Fruit fly (Drosophila melanogaster) whole organism, embryonic: ENCODE data around the gene nAChRalpha5.

Experiments
- Ada2b ChIP-seq: fragments of 200-800 bp; sonication (Bioruptor generic); IDR thresholded peaks from 2 replicates; pipeline ENCODE4 v1.3.6; 2022; ENCODE audit warnings: missing biosample characterization, missing genetic modification characterization
- Asciz ChIP-seq: fragments of 200-800 bp; sonication (Bioruptor generic); optimal IDR thresholded peaks from 2 replicates; lab custom pipeline; 2017; ENCODE audit warnings: missing biosample characterization, mild to moderate bottlenecking, missing genetic modification characterization, missing genetic modification reagents
- Atf-2 ChIP-seq: fragments of 200-800 bp; sonication (Bioruptor generic); optimal IDR thresholded peaks from 2 replicates; lab custom pipeline; 2016; ENCODE audit warnings: missing biosample characterization, missing genetic modification characterization
- Blimp-1 ChIP-seq: fragments of 200-800 bp; sonication (Bioruptor generic); optimal IDR thresholded peaks from 3 replicates; lab custom pipeline; 2018; ENCODE audit warnings: missing biosample characterization, missing genetic modification characterization, mild to moderate bottlenecking, moderate library complexity, missing genetic modification reagents
- CG10654 ChIP-seq: fragments of 200-800 bp; sonication (Bioruptor generic); optimal IDR thresholded peaks from 2 replicates; lab custom pipeline; 2016; ENCODE audit warnings: missing biosample characterization, missing genetic modification characterization
- CG11085 ChIP-seq: fragments of 200-800 bp; sonication (Bioruptor generic); IDR thresholded peaks from 2 replicates; pipeline ENCODE4 v1.3.6; 2022; ENCODE audit warnings: missing biosample characterization, missing genetic modification characterization
- CG11398 ChIP-seq: fragments of 200-800 bp; sonication (Bioruptor generic); optimal IDR thresholded peaks from 2 replicates; lab custom pipeline; 2016; ENCODE audit warnings: missing biosample characterization, missing genetic modification characterization
- CG11696 ChIP-seq: fragments of 200-800 bp; sonication (Bioruptor generic); IDR thresholded peaks from 2 replicates; pipeline ENCODE4 v1.3.6; 2022; ENCODE audit warnings: missing biosample characterization, missing genetic modification characterization
- CG12155 ChIP-seq: fragments of 200-800 bp; sonication (Bioruptor generic); optimal IDR thresholded peaks from 3 replicates; lab custom pipeline; 2016; ENCODE audit warnings: missing biosample characterization, missing genetic modification characterization
- CG12236 ChIP-seq: fragments of 200-800 bp; sonication (Bioruptor generic); optimal IDR thresholded peaks from 2 replicates; lab custom pipeline; 2016; ENCODE audit warnings: missing biosample characterization, missing genetic modification characterization
- CG14014 ChIP-seq: fragments of 200-800 bp; sonication (Bioruptor generic); IDR thresholded peaks from 2 replicates; pipeline ENCODE4 v1.3.6; 2022; ENCODE audit warnings: missing biosample characterization, missing genetic modification characterization
- CG1602 ChIP-seq: fragments of 200-800 bp; sonication (Bioruptor generic); optimal IDR thresholded peaks from 3 replicates; lab custom pipeline; 2016; ENCODE audit warnings: missing biosample characterization, missing genetic modification characterization
- CG1832 ChIP-seq: fragments of 200-800 bp; sonication (Bioruptor generic); optimal IDR thresholded peaks from 2 replicates; lab custom pipeline; 2017; ENCODE audit warnings: missing biosample characterization, mild to moderate bottlenecking, missing genetic modification characterization, inconsistent platforms
- CG2678 ChIP-seq: fragments of 200-800 bp; sonication (Bioruptor generic); optimal IDR thresholded peaks from 3 replicates; lab custom pipeline; 2019; ENCODE audit warnings: missing biosample characterization, mild to moderate bottlenecking, missing genetic modification characterization, moderate library complexity
- CG31224 ChIP-seq: fragments of 200-800 bp; sonication (Bioruptor generic); IDR thresholded peaks from 2 replicates; pipeline ENCODE4 v1.3.6; 2022; ENCODE audit warnings: missing biosample characterization, missing genetic modification characterization
- CG3838 ChIP-seq: fragments of 200-800 bp; sonication (Bioruptor generic); optimal IDR thresholded peaks from 3 replicates; lab custom pipeline; 2016; ENCODE audit warnings: missing biosample characterization, missing genetic modification characterization
- CG4404 ChIP-seq: fragments of 200-800 bp; sonication (Bioruptor generic); IDR thresholded peaks from 2 replicates; pipeline ENCODE4 v1.3.6; 2022; ENCODE audit warnings: missing biosample characterization, missing genetic modification characterization
- CG4820 ChIP-seq: fragments of 200-800 bp; sonication (Bioruptor generic); optimal IDR thresholded peaks from 3 replicates; lab custom pipeline; 2016; ENCODE audit warnings: missing biosample characterization, missing genetic modification characterization
- CG4854 ChIP-seq: fragments of 200-800 bp; sonication (Bioruptor generic); optimal IDR thresholded peaks from 2 replicates; lab custom pipeline; 2016; ENCODE audit warnings: missing biosample characterization, missing genetic modification characterization, inconsistent platforms
- CG8290 ChIP-seq, 3 experiments: fragments of 200-800 bp; sonication (Bioruptor generic); optimal IDR thresholded peaks; 2 replicates each; lab custom pipeline; 2016 to 2019; ENCODE audit warnings: missing biosample characterization in 3 of 3, missing genetic modification characterization in 3 of 3, mild to moderate bottlenecking in 2 of 3, moderate library complexity in 1 of 3
- CG9817 ChIP-seq: fragments of 200-800 bp; sonication (Bioruptor generic); optimal IDR thresholded peaks from 2 replicates; lab custom pipeline; 2018; ENCODE audit warnings: missing biosample characterization, mild to moderate bottlenecking, missing genetic modification characterization, moderate library complexity
- CrebB ChIP-seq: fragments of 200-800 bp; sonication (Bioruptor generic); optimal IDR thresholded peaks from 3 replicates; lab custom pipeline; 2018; ENCODE audit warnings: missing biosample characterization, mild to moderate bottlenecking, missing genetic modification characterization
- Dad ChIP-seq: fragments of 200-800 bp; sonication (Bioruptor generic); optimal IDR thresholded peaks from 3 replicates; lab custom pipeline; 2016; ENCODE audit warnings: missing biosample characterization, missing genetic modification characterization
- Drgx ChIP-seq: fragments of 200-800 bp; sonication (Bioruptor generic); IDR thresholded peaks from 2 replicates; pipeline ENCODE4 v1.3.6; 2022; ENCODE audit warnings: missing biosample characterization, missing genetic modification characterization
- Eip74EF ChIP-seq, 2 experiments: fragments of 200-800 bp in 1 of 2; fragments of >200 bp in 1 of 2; sonication (Bioruptor generic) in 1 of 2; optimal IDR thresholded peaks; 2 replicates each; lab custom pipeline; 2017 to 2019; ENCODE audit warnings: missing biosample characterization in 2 of 2, missing genetic modification characterization in 2 of 2, mild to moderate bottlenecking in 1 of 2, moderate library complexity in 1 of 2
- Elba2 ChIP-seq: fragments of 200-800 bp; sonication (Bioruptor generic); optimal IDR thresholded peaks from 3 replicates; lab custom pipeline; 2016; ENCODE audit warnings: missing biosample characterization, missing genetic modification characterization
- HLHmδ ChIP-seq: fragments of 200-800 bp; sonication (Bioruptor generic); optimal IDR thresholded peaks from 2 replicates; lab custom pipeline; 2018; ENCODE audit warnings: missing biosample characterization, mild to moderate bottlenecking, missing genetic modification characterization, moderate library complexity
- Hmr ChIP-seq: fragments of 200-800 bp; sonication (Bioruptor generic); optimal IDR thresholded peaks from 3 replicates; lab custom pipeline; 2017; ENCODE audit warnings: mild to moderate bottlenecking, missing biosample characterization, missing genetic modification reagents, missing genetic modification characterization
- Hr78 ChIP-seq, 2 experiments: fragments of 200-800 bp in 1 of 2; fragments of >200 bp in 1 of 2; sonication (Bioruptor generic) in 1 of 2; optimal IDR thresholded peaks; 2 replicates each; lab custom pipeline; 2017 to 2019; ENCODE audit warnings: missing biosample characterization in 2 of 2, missing genetic modification characterization in 2 of 2, mild to moderate bottlenecking in 1 of 2, moderate library complexity in 1 of 2
- Mrtf ChIP-seq: fragments of 200-800 bp; sonication (Bioruptor generic); IDR thresholded peaks from 3 replicates; pipeline ENCODE4 v1.3.6; 2022; ENCODE audit warnings: missing biosample characterization, missing genetic modification characterization
- Pdp1 ChIP-seq, 2 experiments: fragments of 200-800 bp; sonication (Bioruptor generic); optimal IDR thresholded peaks; 3 replicates each; lab custom pipeline; 2016; ENCODE audit warnings: missing biosample characterization in 2 of 2, missing genetic modification characterization in 2 of 2, mild to moderate bottlenecking in 1 of 2, moderate library complexity in 1 of 2
- TFAM ChIP-seq: fragments of 200-800 bp; sonication (Bioruptor generic); optimal IDR thresholded peaks from 2 replicates; lab custom pipeline; 2017; ENCODE audit warnings: missing biosample characterization, missing genetic modification characterization, inconsistent platforms
- Taf1 ChIP-seq: fragments of 200-800 bp; sonication (Bioruptor generic); IDR thresholded peaks from 2 replicates; pipeline ENCODE4 v1.3.6; 2022; ENCODE audit warnings: missing biosample characterization, missing genetic modification characterization
- ase ChIP-seq: fragments of 200-800 bp; sonication (Bioruptor generic); IDR thresholded peaks from 3 replicates; pipeline ENCODE4 v1.3.6; 2022; ENCODE audit warnings: missing biosample characterization, missing genetic modification characterization
- bcd ChIP-seq: fragments of 200-800 bp; sonication (Bioruptor generic); optimal IDR thresholded peaks from 2 replicates; lab custom pipeline; 2017; ENCODE audit warnings: missing biosample characterization, mild to moderate bottlenecking, missing genetic modification characterization
- corto ChIP-seq: fragments of 200-800 bp; sonication (Bioruptor generic); optimal IDR thresholded peaks from 2 replicates; lab custom pipeline; 2016; ENCODE audit warnings: missing biosample characterization, mild to moderate bottlenecking, missing genetic modification characterization, moderate library complexity
- disco-r ChIP-seq: fragments of 200-800 bp; sonication (Bioruptor generic); optimal IDR thresholded peaks from 2 replicates; lab custom pipeline; 2016; ENCODE audit warnings: missing biosample characterization, missing genetic modification characterization
- eve ChIP-seq, 2 experiments: fragments of >200 bp; optimal IDR thresholded peaks; 2 replicates each; lab custom pipeline; 2017; ENCODE audit warnings: missing biosample characterization in 2 of 2, missing genetic modification characterization in 2 of 2
- fru ChIP-seq: fragments of >200 bp; optimal IDR thresholded peaks from 2 replicates; lab custom pipeline; 2017
- jing ChIP-seq: fragments of 200-800 bp; sonication (Bioruptor generic); optimal IDR thresholded peaks from 2 replicates; lab custom pipeline; 2018; ENCODE audit warnings: missing biosample characterization, mild to moderate bottlenecking, missing genetic modification characterization
- kay ChIP-seq: fragments of 200-800 bp; sonication (Bioruptor generic); optimal IDR thresholded peaks from 2 replicates; lab custom pipeline; 2016; ENCODE audit warnings: missing biosample characterization, missing genetic modification characterization
- kni ChIP-seq: fragments of 200-800 bp; sonication (Bioruptor generic); optimal IDR thresholded peaks from 3 replicates; lab custom pipeline; 2017; ENCODE audit warnings: mild to moderate bottlenecking, missing biosample characterization, missing genetic modification reagents, missing genetic modification characterization
- lmd ChIP-seq: fragments of 200-800 bp; sonication (Bioruptor generic); IDR thresholded peaks from 2 replicates; pipeline ENCODE4 v1.3.6; 2022; ENCODE audit warnings: missing biosample characterization, missing genetic modification characterization
- pb ChIP-seq: fragments of 200-800 bp; sonication (Bioruptor generic); optimal IDR thresholded peaks from 3 replicates; lab custom pipeline; 2016; ENCODE audit warnings: missing biosample characterization, missing genetic modification characterization
- phol ChIP-seq: fragments of 200-800 bp; sonication (Bioruptor generic); optimal IDR thresholded peaks from 3 replicates; lab custom pipeline; 2018; ENCODE audit warnings: missing biosample characterization, mild to moderate bottlenecking, missing genetic modification characterization, moderate library complexity
- pita ChIP-seq: fragments of 200-800 bp; sonication (Bioruptor generic); optimal IDR thresholded peaks from 2 replicates; lab custom pipeline; 2017; ENCODE audit warnings: missing biosample characterization, mild to moderate bottlenecking, missing genetic modification characterization
- psq ChIP-seq: fragments of 200-800 bp; sonication (Bioruptor generic); optimal IDR thresholded peaks from 2 replicates; lab custom pipeline; 2017; ENCODE audit warnings: missing biosample characterization, missing genetic modification characterization
- sc ChIP-seq, 3 experiments: fragments of >200 bp in 2 of 3; fragments of 200-800 bp in 1 of 3; sonication (Bioruptor generic) in 1 of 3; optimal IDR thresholded peaks; 2 replicates in 2 of 3; 3 replicates in 1 of 3; lab custom pipeline; 2017; ENCODE audit warnings: mild to moderate bottlenecking in 1 of 3, missing biosample characterization in 1 of 3, missing genetic modification characterization in 1 of 3, missing genetic modification reagents in 1 of 3
- sim ChIP-seq: fragments of 200-800 bp; sonication (Bioruptor generic); IDR thresholded peaks from 2 replicates; pipeline ENCODE4 v1.3.6; 2022; ENCODE audit warnings: missing biosample characterization, missing genetic modification characterization
- sisA ChIP-seq: fragments of 200-800 bp; sonication (Bioruptor generic); IDR thresholded peaks from 2 replicates; pipeline ENCODE4 v1.3.6; 2022; ENCODE audit warnings: missing biosample characterization, missing genetic modification characterization
- z ChIP-seq: fragments of 200-800 bp; sonication (Bioruptor generic); IDR thresholded peaks from 3 replicates; pipeline ENCODE4 v1.3.6; 2022; ENCODE audit warnings: missing biosample characterization, missing genetic modification characterization

The nAChRalpha5 gene

dm6 chr2L:14021646-14022129 is 18.3 kb upstream of the nAChRalpha5 start (continued):
- no peak for TF ChIP-seq Blimp-1 (GFP tag; lab: Kevin White, UChicago)
- TF ChIP-seq pb = peak; percentile 43
- TF ChIP-seq kni (GFP tag; lab: Kevin White, UChicago) = peak; percentile 100
- no peak for TF ChIP-seq CG11398 (GFP tag; lab: Kevin White, UChicago)
- no peak for TF ChIP-seq kay (GFP tag; lab: Kevin White, UChicago)
- TF ChIP-seq CG3838 (GFP tag; lab: Kevin White, UChicago) = no peak
- no peak for TF ChIP-seq jing (GFP tag; lab: Kevin White, UChicago)
- TF ChIP-seq CG1602 (GFP tag; lab: Kevin White, UChicago) = no peak
- TF ChIP-seq Elba2 (GFP tag; lab: Kevin White, UChicago) = no peak
- no peak for TF ChIP-seq Hr78 (GFP tag; optimal IDR thresholded peaks at IDR 0.05; lab: Kevin White, UChicago)
- no peak for TF ChIP-seq phol
- TF ChIP-seq CG4820 (GFP tag; lab: Kevin White, UChicago) = no peak
- no peak for TF ChIP-seq eve (GFP tag; optimal IDR thresholded peaks at IDR 0.05; lab: Kevin White, UChicago)
- 0 out of 3 replicates have a peak, but pooled peaks have one; percentile 48 for TF ChIP-seq z (GFP tag; lab: Robert Waterston, UW)
- TF ChIP-seq sc (optimal IDR thresholded peaks at IDR 0.05; lab: Kevin White, UChicago) = no peak
- no peak for TF ChIP-seq sc (GFP tag; optimal IDR thresholded peaks at IDR 0.05; lab: Kevin White, UChicago)
- peak; percentile 94 for TF ChIP-seq HLHmδ (GFP tag; lab: Kevin White, UChicago)
- TF ChIP-seq CG11085 (GFP tag; lab: Robert Waterston, UW) = no peak
- TF ChIP-seq CG12155 (GFP tag; lab: Kevin White, UChicago) = no peak
- TF ChIP-seq TFAM = no peak
- TF ChIP-seq lmd (GFP tag; lab: Robert Waterston, UW) = no peak
- TF ChIP-seq CG8290 (GFP tag; optimal IDR thresholded peaks at IDR 0.05; lab: Kevin White, UChicago) = no peak
- peak in 1 of 2 experiments; percentile 84 for TF ChIP-seq CG8290 (tag; optimal IDR thresholded peaks at IDR 0.05; lab: Kevin White, UChicago)
- no peak for TF ChIP-seq Drgx (GFP tag; lab: Robert Waterston, UW)
- TF ChIP-seq Atf-2 (GFP tag; lab: Kevin White, UChicago) = no peak
- TF ChIP-seq Mrtf (GFP tag; lab: Robert Waterston, UW) = no peak
- TF ChIP-seq CG4854 = no peak
- no peak for TF ChIP-seq Eip74EF (GFP tag; optimal IDR thresholded peaks at IDR 0.05; lab: Kevin White, UChicago)
- peak; percentile 8 for TF ChIP-seq Dad (GFP tag; lab: Kevin White, UChicago)
- TF ChIP-seq CG11696 (GFP tag; lab: Robert Waterston, UW) = no peak
- no peak for TF ChIP-seq CG4404 (GFP tag; lab: Robert Waterston, UW)
- no peak for TF ChIP-seq CG10654 (GFP tag; lab: Kevin White, UChicago)
- TF ChIP-seq CrebB (tag; lab: Kevin White, UChicago) = no peak
- peak; percentile 100 for TF ChIP-seq CG31224 (GFP tag; lab: Robert Waterston, UW)
- no peak for TF ChIP-seq sisA (GFP tag; lab: Robert Waterston, UW)
- TF ChIP-seq pita = no peak
- TF ChIP-seq Taf1 = no peak
- TF ChIP-seq disco-r (GFP tag; lab: Kevin White, UChicago) = no peak
- no peak for TF ChIP-seq sim (GFP tag; lab: Robert Waterston, UW)
- no peak for TF ChIP-seq fru
- TF ChIP-seq Ada2b (GFP tag; lab: Robert Waterston, UW) = no peak
- no peak for TF ChIP-seq Asciz (GFP tag; lab: Kevin White, UChicago)
- no peak for TF ChIP-seq corto (GFP tag; lab: Kevin White, UChicago)
- TF ChIP-seq CG14014 (GFP tag; lab: Robert Waterston, UW) = no peak
- no peak for TF ChIP-seq psq
- TF ChIP-seq CG9817 = no peak
- TF ChIP-seq CG1832 (GFP tag; lab: Kevin White, UChicago) = no peak
- no peak for TF ChIP-seq CG2678 (tag; lab: Kevin White, UChicago)
- no peak for TF ChIP-seq Hmr (GFP tag; lab: Kevin White, UChicago)
- TF ChIP-seq Pdp1 (GFP tag; optimal IDR thresholded peaks at IDR 0.05; lab: Kevin White, UChicago) = peak in 1 of 2 experiments; percentile 67
- TF ChIP-seq CG12236 = no peak
- no peak for TF ChIP-seq bcd (GFP tag; lab: Kevin White, UChicago)
- TF ChIP-seq ase (GFP tag; lab: Robert Waterston, UW) = no peak
